Fruit fly (Drosophila melanogaster) whole organism, prepupa: ENCODE measurements around the gene Mics1.

Experiments used
- CG10631 ChIP-seq: fragments of 200-800 bp; sonication (Bioruptor generic); optimal IDR thresholded peaks from 2 replicates; lab custom pipeline; 2016; ENCODE audit warnings: missing biosample characterization, missing genetic modification characterization
- CG11294 ChIP-seq: fragments of 200-800 bp; sonication (Bioruptor generic); IDR thresholded peaks from 2 replicates; pipeline ENCODE4 v1.3.6; 2022; ENCODE audit warnings: missing biosample characterization, missing genetic modification characterization
- CG15336 ChIP-seq: fragments of 200-800 bp; sonication (Bioruptor generic); IDR thresholded peaks from 2 replicates; pipeline ENCODE4 v1.3.6; 2022; ENCODE audit warnings: missing biosample characterization, missing genetic modification characterization
- CG4318 ChIP-seq: fragments of 200-800 bp; sonication (Bioruptor generic); optimal IDR thresholded peaks from 3 replicates; lab custom pipeline; 2017; ENCODE audit warnings: missing biosample characterization, mild to moderate bottlenecking, missing genetic modification characterization
- CG6163 ChIP-seq: fragments of 200-800 bp; sonication (Bioruptor generic); IDR thresholded peaks from 3 replicates; pipeline ENCODE4 v1.3.6; 2022; ENCODE audit warnings: missing biosample characterization, missing genetic modification characterization
- Eip78C ChIP-seq: fragments of 200-800 bp; sonication (Bioruptor generic); peaks from one replicate; lab custom pipeline; 2016; ENCODE audit warnings: missing biosample characterization, missing genetic modification characterization
- Ets96B ChIP-seq: fragments of 200-800 bp; optimal IDR thresholded peaks from 2 replicates; lab custom pipeline; 2019; ENCODE audit warnings: missing biosample characterization, mild to moderate bottlenecking, missing genetic modification characterization, moderate library complexity
- Hr38 ChIP-seq: sonication (Bioruptor generic); optimal IDR thresholded peaks from 2 replicates; lab custom pipeline; 2016; ENCODE audit warnings: missing biosample characterization, missing genetic modification characterization
- OdsH ChIP-seq: fragments of 200-800 bp; sonication (Bioruptor generic); optimal IDR thresholded peaks from 3 replicates; lab custom pipeline; 2016; ENCODE audit warnings: missing biosample characterization, missing genetic modification characterization
- pdm3 ChIP-seq: fragments of 200-800 bp; sonication (Bioruptor generic); optimal IDR thresholded peaks from 3 replicates; lab custom pipeline; 2016; ENCODE audit warnings: missing biosample characterization, missing genetic modification characterization
- ss ChIP-seq, 2 experiments: fragments of 200-800 bp; sonication (Bioruptor generic); optimal IDR thresholded peaks; 2 replicates in 1 of 2; 3 replicates in 1 of 2; lab custom pipeline; 2017 to 2018; ENCODE audit warnings: mild to moderate bottlenecking in 2 of 2, missing biosample characterization in 2 of 2, missing genetic modification characterization in 2 of 2, moderate library complexity in 1 of 2
- topi ChIP-seq: fragments of 200-800 bp; sonication (Bioruptor generic); optimal IDR thresholded peaks from 3 replicates; lab custom pipeline; 2016; ENCODE audit warnings: missing biosample characterization, missing genetic modification characterization

- TF ChIP-seq Hr38 = peak; percentile 59
- peak; percentile 98 for TF ChIP-seq CG15336 (GFP tag; lab: Robert Waterston, UW)
- TF ChIP-seq CG6163 = peak; percentile 99
- TF ChIP-seq CG10631 = peak; percentile 97
- peak; percentile 99 for TF ChIP-seq Ets96B
- TF ChIP-seq CG4318 (GFP tag; lab: Kevin White, UChicago) = peak; percentile 91
- peak; percentile 97 for TF ChIP-seq OdsH (GFP tag; lab: Kevin White, UChicago)
- peak; percentile 97 for TF ChIP-seq CG11294 (GFP tag; lab: Robert Waterston, UW)
- peak; percentile 99 for TF ChIP-seq Eip78C (GFP tag; lab: Kevin White, UChicago)
- TF ChIP-seq topi (GFP tag; lab: Kevin White, UChicago) = peak; percentile 98
- TF ChIP-seq pdm3 (GFP tag; lab: Kevin White, UChicago) = peak; percentile 97
- TF ChIP-seq ss (GFP tag; optimal IDR thresholded peaks at IDR 0.05; lab: Kevin White, UChicago) = peak; percentile 92 to 97
Observed at dm6 chr3R:7473767-7474254, 28.4 kb downstream of the Mics1 start, which contains the start of gene CG1142.
